Worm (Caenorhabditis elegans): ENCODE results near the gene T04B2.7.

- TF ChIP-seq ceh-82 (tag; optimal IDR thresholded peaks at IDR 0.05) (no peak), unc-130 (GFP tag; optimal IDR thresholded peaks at IDR 0.05) (no peak), skn-1 (tag; optimal IDR thresholded peaks at IDR 0.05) (no peak)
These were observed 29.9 kb downstream of the T04B2.7 start for ce11 chrIV:10026129-10026528.

Data from whole organism, L4 larva.